Worm (Caenorhabditis elegans) whole organism, L4 larva: Measurements from ENCODE around the gene T12G3.2.

Experiments used
- F26F4.8 ChIP-seq: fragments of 200-800 bp; sonication (Bioruptor generic); conservative IDR thresholded peaks from 2 replicates; pipeline ENCODE4 v1.3.6; 2022; ENCODE audit warnings: missing genetic modification characterization, missing compliant biosample characterization
- R02D3.7 ChIP-seq: fragments of 150-350 bp; sonication (generic microtip); optimal IDR thresholded peaks from 3 replicates; lab custom pipeline; 2014; ENCODE audit warnings: missing biosample characterization, missing genetic modification characterization
- T20F7.1 ChIP-seq: fragments of 200-800 bp; sonication (Bioruptor generic); optimal IDR thresholded peaks from 2 replicates; lab custom pipeline; 2018; ENCODE audit warnings: mild to moderate bottlenecking, missing genetic modification characterization, missing compliant biosample characterization
- T26A8.4 ChIP-seq: fragments of 200-800 bp; sonication (Bioruptor generic); IDR thresholded peaks from 2 replicates; pipeline ENCODE4 v1.3.6; 2022; ENCODE audit warnings: missing genetic modification characterization, missing compliant biosample characterization
- Y105C5A.15 ChIP-seq: fragments of 200-800 bp; sonication (Bioruptor generic); IDR thresholded peaks from 2 replicates; pipeline ENCODE4 v1.3.6; 2022; ENCODE audit warnings: missing genetic modification characterization, missing compliant biosample characterization
- Y5F2A.4 ChIP-seq: fragments of 200-800 bp; sonication (Bioruptor generic); optimal IDR thresholded peaks from 2 replicates; lab custom pipeline; 2018; ENCODE audit warnings: mild to moderate bottlenecking, missing genetic modification characterization, missing compliant biosample characterization
- ZK337.2 ChIP-seq: fragments of 200-800 bp; sonication (Bioruptor generic); IDR thresholded peaks from 2 replicates; pipeline ENCODE4 v1.3.6; 2022; ENCODE audit warnings: missing genetic modification reagents, missing genetic modification characterization, missing compliant biosample characterization
- aha-1 ChIP-seq: fragments of 150-350 bp; peaks from one replicate; lab custom pipeline; 2014; ENCODE audit warnings: missing biosample characterization, missing genetic modification characterization
- arid-1 ChIP-seq: fragments of 200-800 bp; sonication (Bioruptor generic); conservative IDR thresholded peaks from 2 replicates; pipeline ENCODE4 v1.3.6; 2022; ENCODE audit warnings: missing genetic modification reagents, missing genetic modification characterization, missing compliant biosample characterization
- attf-4 ChIP-seq: sonication (generic microtip); optimal IDR thresholded peaks from 3 replicates; lab custom pipeline; 2017; ENCODE audit warnings: missing biosample characterization, missing genetic modification characterization
- ceh-20 ChIP-seq: fragments of 200-800 bp; sonication (Bioruptor generic); IDR thresholded peaks from 2 replicates; pipeline ENCODE4 v1.3.6; 2022; ENCODE audit warnings: missing genetic modification reagents, missing genetic modification characterization, missing compliant biosample characterization
- ceh-28 ChIP-seq: fragments of 150-350 bp; optimal IDR thresholded peaks from 2 replicates; lab custom pipeline; 2014; ENCODE audit warnings: missing biosample characterization, missing genetic modification reagents, missing genetic modification characterization
- ceh-82 ChIP-seq: sonication (generic microtip); optimal IDR thresholded peaks from 2 replicates; lab custom pipeline; 2017; ENCODE audit warnings: missing biosample characterization, missing genetic modification characterization
- daf-16 ChIP-seq, 3 experiments: sonication (generic microtip); optimal IDR thresholded peaks; 2 replicates each; lab custom pipeline; 2016 to 2017; ENCODE audit warnings: missing genetic modification characterization in 3 of 3, missing genetic modification reagents in 3 of 3, mild to moderate bottlenecking in 2 of 3, missing compliant biosample characterization in 2 of 3, missing biosample characterization in 1 of 3, moderate library complexity in 1 of 3
- daf-8 ChIP-seq: fragments of 200-800 bp; sonication (Bioruptor generic); IDR thresholded peaks from 2 replicates; pipeline ENCODE4 v1.3.6; 2022; ENCODE audit warnings: missing genetic modification characterization, missing compliant biosample characterization
- dmd-6 ChIP-seq: fragments of 200-800 bp; sonication (Bioruptor generic); IDR thresholded peaks from 2 replicates; pipeline ENCODE4 v1.3.6; 2022; ENCODE audit warnings: missing genetic modification reagents, missing genetic modification characterization, missing compliant biosample characterization
- dve-1 ChIP-seq: sonication (generic microtip); optimal IDR thresholded peaks from 2 replicates; lab custom pipeline; 2017; ENCODE audit warnings: antibody characterized with exemption, mild to moderate bottlenecking, missing genetic modification characterization, missing compliant biosample characterization; ENCODE audit not compliant: insufficient read depth
- egl-43 ChIP-seq: fragments of 200-800 bp; sonication (Bioruptor generic); IDR thresholded peaks from 2 replicates; pipeline ENCODE4 v1.3.6; 2022; ENCODE audit warnings: missing genetic modification reagents, missing genetic modification characterization, missing compliant biosample characterization
- fos-1 ChIP-seq: fragments of 150-350 bp; optimal IDR thresholded peaks from 2 replicates; lab custom pipeline; 2014; ENCODE audit warnings: missing biosample characterization, missing genetic modification characterization
- gei-8 ChIP-seq: fragments of 200-800 bp; sonication (Bioruptor generic); optimal IDR thresholded peaks from 2 replicates; lab custom pipeline; 2018; ENCODE audit warnings: mild to moderate bottlenecking, missing genetic modification characterization, missing compliant biosample characterization
- hlh-30 ChIP-seq: sonication (generic microtip); optimal IDR thresholded peaks from 2 replicates; lab custom pipeline; 2017; ENCODE audit warnings: antibody characterized with exemption, mild to moderate bottlenecking, missing genetic modification characterization, missing compliant biosample characterization; ENCODE audit not compliant: insufficient read depth
- jun-1 ChIP-seq: fragments of 150-350 bp; optimal IDR thresholded peaks from 2 replicates; lab custom pipeline; 2014; ENCODE audit warnings: missing biosample characterization, missing genetic modification reagents, missing genetic modification characterization
- lin-1 ChIP-seq: fragments of 200-800 bp; sonication (Bioruptor generic); IDR thresholded peaks from 2 replicates; pipeline ENCODE4 v1.3.6; 2022; ENCODE audit warnings: missing genetic modification reagents, missing genetic modification characterization, missing compliant biosample characterization
- lin-15B ChIP-seq: fragments of 150-350 bp; sonication (generic microtip); optimal IDR thresholded peaks from 3 replicates; lab custom pipeline; 2014; ENCODE audit warnings: missing biosample characterization, missing genetic modification characterization
- lin-38 ChIP-seq: fragments of 200-800 bp; sonication (Bioruptor generic); IDR thresholded peaks from 2 replicates; pipeline ENCODE4 v1.3.6; 2022; ENCODE audit warnings: missing genetic modification reagents, missing genetic modification characterization, missing compliant biosample characterization
- madf-9 ChIP-seq: fragments of 200-800 bp; sonication (Bioruptor generic); conservative IDR thresholded peaks from 2 replicates; pipeline ENCODE4 v1.3.6; 2022; ENCODE audit warnings: missing genetic modification reagents, missing genetic modification characterization, missing compliant biosample characterization
- mdl-1 ChIP-seq, 2 experiments: fragments of 150-350 bp in 1 of 2; sonication (generic microtip) in 1 of 2; optimal IDR thresholded peaks; 2 replicates each; lab custom pipeline; 2014 to 2017; ENCODE audit warnings: missing biosample characterization in 2 of 2, missing genetic modification characterization in 2 of 2
- mep-1 ChIP-seq: fragments of 150-350 bp; sonication (generic microtip); optimal IDR thresholded peaks from 3 replicates; lab custom pipeline; 2014; ENCODE audit warnings: missing biosample characterization, missing genetic modification characterization
- mes-2 ChIP-seq: sonication (generic microtip); optimal IDR thresholded peaks from 2 replicates; lab custom pipeline; 2016; ENCODE audit warnings: missing genotype, mild to moderate bottlenecking, missing genetic modification characterization, missing compliant biosample characterization; ENCODE audit not compliant: poor library complexity, severe bottlenecking
- nhr-10 ChIP-seq: fragments of 150-350 bp; optimal IDR thresholded peaks from 2 replicates; lab custom pipeline; 2014; ENCODE audit warnings: missing biosample characterization, missing genetic modification characterization
- nhr-102 ChIP-seq: sonication (generic microtip); optimal IDR thresholded peaks from 2 replicates; lab custom pipeline; 2016; ENCODE audit warnings: mild to moderate bottlenecking, missing genetic modification characterization, moderate library complexity, missing compliant biosample characterization
- nhr-237 ChIP-seq: sonication (generic microtip); optimal IDR thresholded peaks from 2 replicates; lab custom pipeline; 2017; ENCODE audit warnings: missing biosample characterization, missing genetic modification characterization
- nhr-25 ChIP-seq: sonication (generic microtip); optimal IDR thresholded peaks from 2 replicates; lab custom pipeline; 2017; ENCODE audit warnings: missing genetic modification characterization, mild to moderate bottlenecking, missing compliant biosample characterization, antibody characterized with exemption, moderate library complexity, borderline replicate concordance; ENCODE audit not compliant: insufficient read depth
- nhr-6 ChIP-seq: fragments of 150-350 bp; optimal IDR thresholded peaks from 2 replicates; lab custom pipeline; 2014; ENCODE audit warnings: missing biosample characterization, missing genetic modification characterization
- nhr-77 ChIP-seq: fragments of 150-350 bp; optimal IDR thresholded peaks from 2 replicates; lab custom pipeline; 2014; ENCODE audit warnings: missing biosample characterization, missing genetic modification characterization
- pqm-1 ChIP-seq: sonication (generic microtip); optimal IDR thresholded peaks from 2 replicates; lab custom pipeline; 2017; ENCODE audit warnings: missing biosample characterization, missing genetic modification characterization
- rbr-2 ChIP-seq: sonication (generic microtip); optimal IDR thresholded peaks from 2 replicates; lab custom pipeline; 2016; ENCODE audit warnings: missing genotype, missing genetic modification characterization, missing compliant biosample characterization
- set-16 ChIP-seq: fragments of 200-800 bp; sonication (Bioruptor generic); IDR thresholded peaks from 2 replicates; pipeline ENCODE4 v1.3.6; 2022; ENCODE audit warnings: missing genetic modification reagents, missing genetic modification characterization, missing compliant biosample characterization
- spr-1 ChIP-seq: sonication (generic microtip); optimal IDR thresholded peaks from 2 replicates; lab custom pipeline; 2016; ENCODE audit warnings: mild to moderate bottlenecking, missing genetic modification characterization, missing compliant biosample characterization
- tag-97 ChIP-seq: fragments of 200-800 bp; sonication (Bioruptor generic); IDR thresholded peaks from 2 replicates; pipeline ENCODE4 v1.3.6; 2022; ENCODE audit warnings: missing genetic modification characterization, missing compliant biosample characterization
- unc-39 ChIP-seq: sonication (generic microtip); optimal IDR thresholded peaks from 2 replicates; lab custom pipeline; 2017; ENCODE audit warnings: missing biosample characterization, missing genetic modification characterization
- zfp-3 ChIP-seq: fragments of 200-800 bp; sonication (Bioruptor generic); conservative IDR thresholded peaks from 2 replicates; pipeline ENCODE4 v1.3.6; 2022; ENCODE audit warnings: missing genetic modification reagents, missing genetic modification characterization, missing compliant biosample characterization
- zip-2 ChIP-seq: fragments of 150-350 bp; optimal IDR thresholded peaks from 2 replicates; lab custom pipeline; 2014; ENCODE audit warnings: missing biosample characterization, missing genetic modification characterization

Gene T12G3.2

DNA sequence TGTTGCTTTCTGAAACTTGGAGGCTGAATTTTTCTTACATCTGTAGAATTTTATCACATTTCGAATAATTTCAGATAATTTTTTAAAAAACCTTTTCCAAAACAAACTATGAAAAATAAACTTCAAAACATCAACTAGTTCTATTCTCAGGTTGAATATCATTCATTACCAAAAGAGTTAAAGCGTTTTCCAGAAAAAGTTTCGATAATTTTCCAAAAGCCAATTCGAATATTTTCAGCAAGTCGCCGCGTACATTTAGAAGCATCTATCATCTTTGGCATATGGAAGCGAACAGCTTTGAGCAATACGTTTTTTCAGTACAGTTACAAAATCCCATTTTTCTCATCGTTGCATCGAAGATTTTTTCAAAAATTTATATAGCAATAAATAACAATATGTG is 9.8 kb downstream of the T12G3.2 start (continued):
- TF ChIP-seq rbr-2 (peak; percentile 6), Y105C5A.15 (GFP tag; lab: Robert Waterston, UW) (0 out of 2 replicates have a peak, but pooled peaks have one; percentile 38), hlh-30 (peak; percentile 5), madf-9 (GFP tag; lab: Robert Waterston, UW) (no peak), lin-15B (no peak), T20F7.1 (peak; percentile 0), nhr-10 (no peak), mes-2 (tag; lab: Kevin White, UChicago) (peak; percentile 23), ceh-82 (tag; lab: Kevin White, UChicago) (no peak), spr-1 (tag; lab: Kevin White, UChicago) (no peak), T26A8.4 (GFP tag; lab: Robert Waterston, UW) (no peak), ceh-20 (no peak)

DNA sequence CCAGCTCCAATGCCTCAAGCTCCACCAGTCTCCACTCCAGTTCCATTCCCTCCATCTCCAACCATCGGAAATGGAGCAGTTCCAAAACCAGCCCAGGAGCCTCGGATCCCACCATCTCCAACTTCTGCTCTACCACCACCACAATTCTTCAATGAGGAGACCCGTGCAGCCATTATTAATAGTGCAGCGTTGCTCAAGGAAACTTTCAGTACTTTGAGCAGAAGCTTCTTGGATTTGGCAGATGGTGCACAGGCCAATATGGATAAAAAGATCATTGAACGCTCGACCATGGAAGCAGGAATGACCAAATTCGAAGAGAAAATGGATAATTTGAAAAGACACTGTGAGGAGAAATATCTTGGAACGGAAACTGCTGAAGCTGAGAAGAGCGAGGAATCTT is 11.3 kb downstream of the T12G3.2 start:
- peak; percentile 39 for TF ChIP-seq Y5F2A.4 (GFP tag; lab: Kevin White, UChicago)
- no peak for TF ChIP-seq lin-1 (GFP tag; lab: Robert Waterston, UW)
- TF ChIP-seq nhr-102: peak; percentile 0
- no peak for TF ChIP-seq tag-97
- peak; percentile 94 for TF ChIP-seq aha-1 (tag; lab: Kevin White, UChicago)

DNA sequence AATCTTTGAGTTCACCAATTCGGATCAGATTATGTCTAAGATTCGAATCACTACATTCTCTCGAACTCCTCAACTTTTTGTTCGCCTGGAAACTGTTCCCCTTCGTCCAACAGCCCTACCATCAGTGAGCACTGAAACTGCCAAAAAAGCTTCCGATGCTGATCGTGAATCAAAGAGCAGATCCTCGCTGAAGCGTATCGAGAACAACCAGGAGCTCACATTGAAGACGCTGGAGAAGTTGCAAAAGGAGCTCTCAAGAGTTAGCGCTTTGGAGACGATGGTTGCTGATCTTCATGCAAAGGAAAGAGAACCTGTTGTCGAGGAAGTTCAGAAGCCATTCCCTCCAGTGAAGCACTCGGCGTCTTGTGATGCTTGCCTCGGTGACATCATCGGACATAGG is 12.0 kb downstream of the T12G3.2 start:
- TF ChIP-seq F26F4.8 (GFP tag; lab: Robert Waterston, UW): no peak
- no peak for TF ChIP-seq mep-1 (tag; lab: Kevin White, UChicago)
- peak; percentile 62 for TF ChIP-seq aha-1 (tag; lab: Kevin White, UChicago)
- no peak for TF ChIP-seq mdl-1 (tag; optimal IDR thresholded peaks at IDR 0.05; lab: Kevin White, UChicago)
- TF ChIP-seq dmd-6 (GFP tag; lab: Robert Waterston, UW): no peak
- TF ChIP-seq jun-1 (tag; lab: Kevin White, UChicago): no peak
- no peak for TF ChIP-seq fos-1 (tag; lab: Kevin White, UChicago)
- TF ChIP-seq nhr-237: no peak
- no peak for TF ChIP-seq ceh-28 (tag; lab: Kevin White, UChicago)
- TF ChIP-seq R02D3.7 (tag; lab: Kevin White, UChicago): no peak
- TF ChIP-seq egl-43 (GFP tag; lab: Robert Waterston, UW): peak; percentile 34; the same call in 1 of the 2 replicates
- no peak for TF ChIP-seq nhr-77 (tag; lab: Kevin White, UChicago)
- no peak for TF ChIP-seq ceh-20
- TF ChIP-seq nhr-25: no peak
- TF ChIP-seq lin-38 (GFP tag; lab: Robert Waterston, UW): no peak
- TF ChIP-seq zfp-3 (GFP tag; lab: Robert Waterston, UW): no peak
- TF ChIP-seq T26A8.4 (GFP tag; lab: Robert Waterston, UW): no peak
- TF ChIP-seq arid-1 (GFP tag; lab: Robert Waterston, UW): no peak
- TF ChIP-seq gei-8 (GFP tag; lab: Kevin White, UChicago): no peak
- no peak for TF ChIP-seq ZK337.2 (GFP tag; lab: Robert Waterston, UW)
- TF ChIP-seq set-16: peak; percentile 15
- no peak for TF ChIP-seq mes-2 (tag; lab: Kevin White, UChicago)
- no peak for TF ChIP-seq daf-8 (GFP tag; lab: Robert Waterston, UW)
- no peak for TF ChIP-seq unc-39
- TF ChIP-seq attf-4 (tag; lab: Kevin White, UChicago): no peak
- no peak for TF ChIP-seq lin-15B

DNA sequence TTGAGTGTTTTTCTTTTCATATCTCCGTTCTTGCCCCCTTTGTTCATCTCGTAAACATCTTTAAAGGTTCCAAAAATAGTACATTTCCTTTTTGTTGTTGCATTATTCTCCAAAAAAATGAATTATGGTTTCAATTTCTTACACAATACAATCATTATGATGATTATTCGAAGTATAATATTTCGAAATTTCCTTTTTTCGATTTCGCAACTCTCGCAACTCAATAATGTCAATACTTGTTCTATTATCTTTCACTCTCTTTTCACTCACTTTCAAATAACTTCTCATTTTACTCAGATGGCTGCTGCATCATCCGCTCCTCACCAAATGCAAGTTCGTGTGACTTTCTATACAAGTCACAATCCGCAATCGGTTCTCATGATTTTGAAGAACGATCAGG is 12.8 kb downstream of the T12G3.2 start, which contains the start of gene sqst-1:
TSS of gene sqst-1 (plus strand) at position 298 of the 400 bp plus-strand sequence.
- peak; percentile 36 for TF ChIP-seq hlh-30
- no peak for TF ChIP-seq daf-16 (GFP tag; optimal IDR thresholded peaks at IDR 0.05; lab: Kevin White, UChicago)
- peak; percentile 20 for TF ChIP-seq daf-16 (tag; optimal IDR thresholded peaks at IDR 0.05; lab: Kevin White, UChicago)
- TF ChIP-seq pqm-1: no peak
- TF ChIP-seq zip-2 (tag; lab: Kevin White, UChicago): no peak
- TF ChIP-seq dve-1 (tag; lab: Kevin White, UChicago): peak; percentile 40
- TF ChIP-seq nhr-6 (tag; lab: Kevin White, UChicago): no peak
- TF ChIP-seq nhr-77 (tag; lab: Kevin White, UChicago): peak; percentile 32
